Fruit fly (Drosophila melanogaster): Measurements from ENCODE around the gene disco.
A peak's percentile ranks its signal among the peaks of the same experiment; 100 is the strongest.

Gene disco

dm6 chrX:16216492-16216829, at the start of gene disco:
disco (minus strand) TSS chrX:16216750.
- no peak for TF ChIP-seq CG32006 (GFP tag; optimal IDR thresholded peaks at IDR 0.05)
- TF ChIP-seq CG7368 (GFP tag; optimal IDR thresholded peaks at IDR 0.05), result no peak
- TF ChIP-seq Met (GFP tag; optimal IDR thresholded peaks at IDR 0.05), result no peak
- TF ChIP-seq CG6163 (GFP tag; IDR thresholded peaks at IDR 0.05), result no peak
- no peak for TF ChIP-seq CG1621 (tag; optimal IDR thresholded peaks at IDR 0.05)
- no peak for TF ChIP-seq achi (GFP tag; optimal IDR thresholded peaks at IDR 0.05)
- TF ChIP-seq Hr39 (GFP tag; optimal IDR thresholded peaks at IDR 0.05), result no peak
- TF ChIP-seq CG16779 (tag; optimal IDR thresholded peaks at IDR 0.05), result no peak
- no peak for TF ChIP-seq CG4318 (GFP tag; optimal IDR thresholded peaks at IDR 0.05)
- no peak for TF ChIP-seq CG6276 (GFP tag; optimal IDR thresholded peaks at IDR 0.05)
- no peak for TF ChIP-seq acj6 (GFP tag; optimal IDR thresholded peaks at IDR 0.05)
- no peak for TF ChIP-seq ss (GFP tag; optimal IDR thresholded peaks at IDR 0.05)
- TF ChIP-seq Ets21C (GFP tag; optimal IDR thresholded peaks at IDR 0.05), result no peak

dm6 chrX:16263415-16263814, 46.9 kb upstream of the disco start:
- TF ChIP-seq achi (GFP tag; optimal IDR thresholded peaks at IDR 0.05), result peak; percentile 60
- peak; percentile 29 for TF ChIP-seq CG11762 (GFP tag; optimal IDR thresholded peaks at IDR 0.05; ENCODE audit: insufficient read depth)
- no peak for TF ChIP-seq CG6276 (GFP tag; optimal IDR thresholded peaks at IDR 0.05)
- TF ChIP-seq CG1621 (tag; optimal IDR thresholded peaks at IDR 0.05), result peak; percentile 55
- TF ChIP-seq dac (GFP tag; optimal IDR thresholded peaks at IDR 0.05), result no peak
- peak; percentile 60 for TF ChIP-seq Sox102F (GFP tag; optimal IDR thresholded peaks at IDR 0.05)
- TF ChIP-seq fkh (GFP tag; optimal IDR thresholded peaks at IDR 0.05), result no peak
- peak; percentile 56 for TF ChIP-seq CG34406 (GFP tag; optimal IDR thresholded peaks at IDR 0.05)
- peak; percentile 62 for TF ChIP-seq pdm3 (GFP tag; optimal IDR thresholded peaks at IDR 0.05)
- peak; percentile 60 for TF ChIP-seq CG3032 (tag; optimal IDR thresholded peaks at IDR 0.05)
- no peak for TF ChIP-seq Hr38 (GFP tag; optimal IDR thresholded peaks at IDR 0.05)
- TF ChIP-seq CG16779 (tag; optimal IDR thresholded peaks at IDR 0.05), result no peak
- peak; percentile 60 for TF ChIP-seq CG6808 (GFP tag; optimal IDR thresholded peaks at IDR 0.05)
- TF ChIP-seq svp (GFP tag), result peak; percentile 86
- peak; percentile 65 for TF ChIP-seq CG10669 (GFP tag; optimal IDR thresholded peaks at IDR 0.05)
- TF ChIP-seq OdsH (GFP tag; optimal IDR thresholded peaks at IDR 0.05), result peak; percentile 62
- TF ChIP-seq CG7368 (GFP tag; optimal IDR thresholded peaks at IDR 0.05), result peak; percentile 51
- peak; percentile 40 for TF ChIP-seq CG8319 (GFP tag; optimal IDR thresholded peaks at IDR 0.05)
- TF ChIP-seq CG4318 (GFP tag; optimal IDR thresholded peaks at IDR 0.05), result no peak
- peak; percentile 29 for TF ChIP-seq net (GFP tag; optimal IDR thresholded peaks at IDR 0.05)
- TF ChIP-seq CG6163 (GFP tag; IDR thresholded peaks at IDR 0.05), result peak; percentile 79
- TF ChIP-seq ss (GFP tag; optimal IDR thresholded peaks at IDR 0.05), result peak; percentile 62 to 73
- peak; percentile 60 for TF ChIP-seq acj6 (GFP tag; optimal IDR thresholded peaks at IDR 0.05)
- peak; percentile 26 for TF ChIP-seq vri (GFP tag; optimal IDR thresholded peaks at IDR 0.05)
- TF ChIP-seq CG8119 (GFP tag; IDR thresholded peaks at IDR 0.05), result peak; percentile 58; the same call in 2 of the 3 replicates
- TF ChIP-seq Ets96B (tag; optimal IDR thresholded peaks at IDR 0.05), result peak; percentile 66
- peak; percentile 27 for TF ChIP-seq CG9139 (GFP tag; optimal IDR thresholded peaks at IDR 0.05)
- peak; percentile 18 for TF ChIP-seq Ets21C (GFP tag; optimal IDR thresholded peaks at IDR 0.05)
- peak; percentile 28 for TF ChIP-seq Sox14 (GFP tag; optimal IDR thresholded peaks at IDR 0.05)
- peak; percentile 65 for TF ChIP-seq CG3919 (GFP tag; optimal IDR thresholded peaks at IDR 0.05)
- peak; percentile 45 for TF ChIP-seq CG8632 (GFP tag; optimal IDR thresholded peaks at IDR 0.05)
- peak; percentile 54 for TF ChIP-seq lz (GFP tag; optimal IDR thresholded peaks at IDR 0.05)
- peak; percentile 58 for TF ChIP-seq spab (GFP tag; optimal IDR thresholded peaks at IDR 0.05)
- TF ChIP-seq Smox (GFP tag; optimal IDR thresholded peaks at IDR 0.05), result peak; percentile 49
- TF ChIP-seq esn (GFP tag; optimal IDR thresholded peaks at IDR 0.05), result peak; percentile 64
- peak; percentile 59 for TF ChIP-seq CG6792 (GFP tag; optimal IDR thresholded peaks at IDR 0.05)
- TF ChIP-seq dsx (GFP tag; optimal IDR thresholded peaks at IDR 0.05; ENCODE audit: poor library complexity, severe bottlenecking), result peak; percentile 64
- TF ChIP-seq Sox15 (GFP tag; optimal IDR thresholded peaks at IDR 0.05), result peak; percentile 10
- peak; percentile 49 for TF ChIP-seq Hr4 (GFP tag; optimal IDR thresholded peaks at IDR 0.05)
- peak in 1 of 2 experiments; percentile 6 for TF ChIP-seq salr (GFP tag; optimal IDR thresholded peaks at IDR 0.05)
- no peak; the same call in 1 of the 2 replicates for TF ChIP-seq Gug (GFP tag; IDR thresholded peaks at IDR 0.05)
- TF ChIP-seq CG11294 (GFP tag; IDR thresholded peaks at IDR 0.05), result no peak
- TF ChIP-seq CG32006 (GFP tag; optimal IDR thresholded peaks at IDR 0.05), result peak; percentile 55
- TF ChIP-seq eg (GFP tag; IDR thresholded peaks at IDR 0.05), result peak; percentile 42; the same call in 2 of the 3 replicates
- peak; percentile 90 for TF ChIP-seq Eip78C (GFP tag)
- peak; percentile 9 for TF ChIP-seq Eip93F (GFP tag; optimal IDR thresholded peaks at IDR 0.05)

Data from whole organism, prepupa.